Worm (Caenorhabditis elegans) whole organism, mixed stage, embryonic: ENCODE data around the gene Y116F11B.17.

Experiments used
- M03D4.4 ChIP-seq: sonication (generic microtip); optimal IDR thresholded peaks from 2 replicates; lab custom pipeline; 2017; ENCODE audit warnings: mild to moderate bottlenecking, missing genetic modification characterization, missing compliant biosample characterization
- blmp-1 ChIP-seq: fragments of 150-350 bp; optimal IDR thresholded peaks from 2 replicates; lab custom pipeline; 2014; ENCODE audit warnings: missing biosample characterization, missing genetic modification characterization
- ceh-43 ChIP-seq: fragments of 200-800 bp; sonication (Bioruptor generic); optimal IDR thresholded peaks from 2 replicates; lab custom pipeline; 2018; ENCODE audit warnings: mild to moderate bottlenecking, missing genetic modification characterization, moderate library complexity, missing compliant biosample characterization
- ceh-83 ChIP-seq: fragments of 200-800 bp; sonication (Bioruptor generic); optimal IDR thresholded peaks from 2 replicates; lab custom pipeline; 2018; ENCODE audit warnings: mild to moderate bottlenecking, missing genetic modification characterization, missing compliant biosample characterization
- ces-1 ChIP-seq: fragments of 150-350 bp; optimal IDR thresholded peaks from 2 replicates; lab custom pipeline; 2014; ENCODE audit warnings: missing biosample characterization, missing genetic modification reagents, missing genetic modification characterization
- cnd-1 ChIP-seq: fragments of 200-800 bp; sonication (Bioruptor generic); optimal IDR thresholded peaks from 2 replicates; lab custom pipeline; 2018; ENCODE audit warnings: mild to moderate bottlenecking, missing genetic modification characterization, missing compliant biosample characterization
- drap-1 ChIP-seq: fragments of 200-800 bp; sonication (Bioruptor generic); optimal IDR thresholded peaks from 3 replicates; lab custom pipeline; 2018; ENCODE audit warnings: mild to moderate bottlenecking, missing genetic modification characterization, missing compliant biosample characterization
- elt-3 ChIP-seq: fragments of 150-350 bp; optimal IDR thresholded peaks from 2 replicates; lab custom pipeline; 2014; ENCODE audit warnings: missing biosample characterization, missing genetic modification characterization
- ham-2 ChIP-seq: fragments of 200-800 bp; sonication (Bioruptor generic); optimal IDR thresholded peaks from 2 replicates; lab custom pipeline; 2018; ENCODE audit warnings: mild to moderate bottlenecking, missing genetic modification characterization, missing compliant biosample characterization
- lin-13 ChIP-seq: fragments of 150-350 bp; optimal IDR thresholded peaks from 2 replicates; lab custom pipeline; 2014; ENCODE audit warnings: missing biosample characterization, missing genetic modification characterization
- lin-32 ChIP-seq: fragments of 200-800 bp; sonication (Bioruptor generic); optimal IDR thresholded peaks from 2 replicates; lab custom pipeline; 2018; ENCODE audit warnings: mild to moderate bottlenecking, missing genetic modification characterization, missing compliant biosample characterization
- lsy-2 ChIP-seq: fragments of 150-350 bp; optimal IDR thresholded peaks from 2 replicates; lab custom pipeline; 2014; ENCODE audit warnings: missing biosample characterization, missing genetic modification characterization
- mep-1 ChIP-seq: fragments of 150-350 bp; optimal IDR thresholded peaks from 2 replicates; lab custom pipeline; 2017; ENCODE audit warnings: missing biosample characterization, missing genetic modification reagents, missing genetic modification characterization, inconsistent platforms
- mls-2 ChIP-seq: sonication (generic microtip); optimal IDR thresholded peaks from 2 replicates; lab custom pipeline; 2016; ENCODE audit warnings: mild to moderate bottlenecking, missing genetic modification characterization, moderate library complexity, missing compliant biosample characterization
- nhr-2 ChIP-seq: fragments of 150-350 bp; optimal IDR thresholded peaks from 2 replicates; lab custom pipeline; 2014; ENCODE audit warnings: missing biosample characterization, missing genetic modification characterization
- nhr-28 ChIP-seq: fragments of 150-350 bp; optimal IDR thresholded peaks from 2 replicates; lab custom pipeline; 2014; ENCODE audit warnings: missing biosample characterization, missing genetic modification characterization
- nhr-76 ChIP-seq: sonication (generic microtip); optimal IDR thresholded peaks from 2 replicates; lab custom pipeline; 2017; ENCODE audit warnings: missing biosample characterization, missing genetic modification characterization
- sptf-1 ChIP-seq: sonication (generic microtip); optimal IDR thresholded peaks from 2 replicates; lab custom pipeline; 2017; ENCODE audit warnings: mild to moderate bottlenecking, missing genetic modification characterization, moderate library complexity, missing compliant biosample characterization
- tbx-8 ChIP-seq: fragments of 200-800 bp; sonication (Bioruptor generic); optimal IDR thresholded peaks from 2 replicates; lab custom pipeline; 2018; ENCODE audit warnings: mild to moderate bottlenecking, missing genetic modification characterization, moderate library complexity, missing compliant biosample characterization
- unc-120 ChIP-seq: sonication (generic microtip); optimal IDR thresholded peaks from 2 replicates; lab custom pipeline; 2017; ENCODE audit warnings: missing genetic modification characterization, missing compliant biosample characterization; ENCODE audit not compliant: poor library complexity, severe bottlenecking
- zip-8 ChIP-seq: fragments of 150-350 bp; optimal IDR thresholded peaks from 2 replicates; lab custom pipeline; 2014; ENCODE audit warnings: missing biosample characterization, missing genetic modification characterization
- ztf-11 ChIP-seq: fragments of 150-350 bp; optimal IDR thresholded peaks from 2 replicates; lab custom pipeline; 2014; ENCODE audit warnings: missing biosample characterization, missing genetic modification characterization

Y116F11B.17 gene

ce11 chrV:19783829-19784228 is 38.2 kb downstream of the Y116F11B.17 start, which contains the start of gene srt-45:
TSS of gene srt-45 (plus strand) at chrV:19784129.
- no peak for TF ChIP-seq elt-3 (tag; lab: Kevin White, UChicago)
- no peak for TF ChIP-seq drap-1 (GFP tag; lab: Kevin White, UChicago)
- peak; percentile 11 for TF ChIP-seq zip-8 (tag; lab: Kevin White, UChicago)
- no peak for TF ChIP-seq nhr-76

ce11 chrV:19779220-19779619 is 42.8 kb downstream of the Y116F11B.17 start:
- TF ChIP-seq mep-1 (tag; lab: Kevin White, UChicago) (no peak), ztf-11 (no peak), nhr-28 (tag; lab: Kevin White, UChicago) (no peak), nhr-76 (no peak), mls-2 (tag; lab: Kevin White, UChicago) (no peak), lsy-2 (no peak), M03D4.4 (tag; lab: Kevin White, UChicago) (no peak), tbx-8 (GFP tag; lab: Kevin White, UChicago) (no peak)

ce11 chrV:19778608-19779007 is 43.4 kb downstream of the Y116F11B.17 start, which contains the start of gene fbxa-194:
TSS of gene fbxa-194 (minus strand) at chrV:19778708.
- TF ChIP-seq lin-13 (tag; lab: Kevin White, UChicago) (no peak), mep-1 (tag; lab: Kevin White, UChicago) (no peak), unc-120 (tag; lab: Kevin White, UChicago) (no peak)
- TF ChIP-seq, all 35 proteins: peak for 0

- no peak for TF ChIP-seq ceh-83 (GFP tag; lab: Kevin White, UChicago)
- no peak for TF ChIP-seq blmp-1 (tag; lab: Kevin White, UChicago)
Observed at ce11 chrV:19777227-19777626, 44.8 kb downstream of the Y116F11B.17 start, which contains the start of gene fbxa-118. TSS of gene fbxa-118 (minus strand) at chrV:19777327.

ce11 chrV:19771660-19772059 is 50.3 kb downstream of the Y116F11B.17 start, which contains the start of gene M162.15:
TSS of gene M162.15 (minus strand) at chrV:19771760.
- TF ChIP-seq ztf-11 = no peak
- no peak for TF ChIP-seq sptf-1 (tag; lab: Kevin White, UChicago)
- TF ChIP-seq nhr-2 (tag; lab: Kevin White, UChicago) = no peak
- no peak for TF ChIP-seq mep-1 (tag; lab: Kevin White, UChicago)
- TF ChIP-seq ceh-43 = no peak
- TF ChIP-seq cnd-1 = no peak
- no peak for TF ChIP-seq lsy-2
- no peak for TF ChIP-seq ham-2 (GFP tag; lab: Kevin White, UChicago)
- TF ChIP-seq lin-32 (GFP tag; lab: Kevin White, UChicago) = no peak
- no peak for TF ChIP-seq drap-1 (GFP tag; lab: Kevin White, UChicago)
- no peak for TF ChIP-seq ces-1 (GFP tag; lab: Kevin White, UChicago)
- TF ChIP-seq unc-120 (tag; lab: Kevin White, UChicago) = no peak
